Worm (Caenorhabditis elegans) whole organism, L3 larva: ENCODE results near the gene F43C9.1.
A peak's percentile ranks its signal among the peaks of the same experiment; 100 is the strongest.

Source experiments
- aly-2 ChIP-seq: fragments of 150-350 bp; optimal IDR thresholded peaks from 2 replicates; lab custom pipeline; 2014; ENCODE audit warnings: missing biosample characterization, missing genetic modification characterization
- ama-1 ChIP-seq: fragments of 150-350 bp; optimal IDR thresholded peaks from 2 replicates; lab custom pipeline; 2018
- ceh-16 ChIP-seq: sonication (generic microtip); optimal IDR thresholded peaks from 2 replicates; lab custom pipeline; 2017; ENCODE audit warnings: missing biosample characterization, missing genetic modification characterization
- ceh-82 ChIP-seq: fragments of 150-350 bp; optimal IDR thresholded peaks from 2 replicates; lab custom pipeline; 2014; ENCODE audit warnings: missing biosample characterization, missing genetic modification characterization
- daf-12 ChIP-seq: fragments of 150-350 bp; optimal IDR thresholded peaks from 2 replicates; lab custom pipeline; 2014; ENCODE audit warnings: missing biosample characterization, missing genetic modification reagents, missing genetic modification characterization
- egl-27 ChIP-seq: sonication (generic microtip); optimal IDR thresholded peaks from 4 replicates; lab custom pipeline; 2017; ENCODE audit warnings: missing biosample characterization, missing genetic modification reagents, missing genetic modification characterization
- elt-1 ChIP-seq: fragments of 150-350 bp; optimal IDR thresholded peaks from 2 replicates; lab custom pipeline; 2014; ENCODE audit warnings: missing biosample characterization, missing genetic modification characterization
- elt-2 ChIP-seq: sonication (generic microtip); optimal IDR thresholded peaks from 2 replicates; lab custom pipeline; 2016; ENCODE audit warnings: missing genetic modification reagents, mild to moderate bottlenecking, missing genetic modification characterization, missing compliant biosample characterization
- elt-3 ChIP-seq, 3 experiments: fragments of 150-350 bp in 1 of 3; sonication (generic microtip) in 2 of 3; optimal IDR thresholded peaks; 2 replicates in 2 of 3; 4 replicates in 1 of 3; lab custom pipeline; 2014 to 2017; ENCODE audit warnings: missing biosample characterization in 3 of 3, missing genetic modification characterization in 3 of 3
- eor-1 ChIP-seq, 2 experiments: fragments of 150-350 bp; optimal IDR thresholded peaks; 2 replicates each; lab custom pipeline; 2014 to 2018; ENCODE audit warnings: missing biosample characterization in 2 of 2, missing genetic modification characterization in 2 of 2
- fkh-2 ChIP-seq: fragments of 150-350 bp; optimal IDR thresholded peaks from 2 replicates; lab custom pipeline; 2014; ENCODE audit warnings: missing biosample characterization, missing genetic modification reagents, missing genetic modification characterization
- fos-1 ChIP-seq: fragments of 150-350 bp; optimal IDR thresholded peaks from 2 replicates; lab custom pipeline; 2014; ENCODE audit warnings: missing biosample characterization, missing genetic modification characterization
- hmg-11 ChIP-seq: sonication (generic microtip); optimal IDR thresholded peaks from 2 replicates; lab custom pipeline; 2016; ENCODE audit warnings: missing genetic modification characterization, missing compliant biosample characterization
- jun-1 ChIP-seq: fragments of 150-350 bp; optimal IDR thresholded peaks from 2 replicates; lab custom pipeline; 2014; ENCODE audit warnings: missing biosample characterization, missing genetic modification reagents, missing genetic modification characterization
- lin-15B ChIP-seq: fragments of 150-350 bp; optimal IDR thresholded peaks from 2 replicates; lab custom pipeline; 2014; ENCODE audit warnings: missing biosample characterization, missing genetic modification characterization
- lin-39 ChIP-seq: fragments of 150-350 bp; optimal IDR thresholded peaks from 2 replicates; lab custom pipeline; 2018; ENCODE audit warnings: missing biosample characterization, missing genetic modification reagents, missing genetic modification characterization
- lsy-12 ChIP-seq: sonication (generic microtip); optimal IDR thresholded peaks from 2 replicates; lab custom pipeline; 2016; ENCODE audit warnings: mild to moderate bottlenecking, missing genetic modification characterization, missing compliant biosample characterization
- mdl-1 ChIP-seq: fragments of 150-350 bp; optimal IDR thresholded peaks from 2 replicates; lab custom pipeline; 2014; ENCODE audit warnings: missing biosample characterization, missing genetic modification characterization
- nfya-1 ChIP-seq: sonication (generic microtip); optimal IDR thresholded peaks from 2 replicates; lab custom pipeline; 2017; ENCODE audit warnings: missing genetic modification characterization, mild to moderate bottlenecking, missing compliant biosample characterization, antibody characterized with exemption, moderate library complexity; ENCODE audit not compliant: insufficient read depth
- nhr-11 ChIP-seq: fragments of 150-350 bp; optimal IDR thresholded peaks from 2 replicates; lab custom pipeline; 2014; ENCODE audit warnings: missing biosample characterization, missing genetic modification characterization
- nhr-23 ChIP-seq: fragments of 150-350 bp; optimal IDR thresholded peaks from 2 replicates; lab custom pipeline; 2014; ENCODE audit warnings: missing biosample characterization, missing genetic modification reagents, missing genetic modification characterization
- nhr-25 ChIP-seq: sonication (generic microtip); optimal IDR thresholded peaks from 2 replicates; lab custom pipeline; 2017; ENCODE audit warnings: missing biosample characterization, missing genetic modification characterization
- nhr-43 ChIP-seq: sonication (generic microtip); optimal IDR thresholded peaks from 2 replicates; lab custom pipeline; 2016; ENCODE audit warnings: mild to moderate bottlenecking, missing genetic modification characterization, missing compliant biosample characterization; ENCODE audit not compliant: poor library complexity, severe bottlenecking
- nhr-76 ChIP-seq: fragments of 150-350 bp; sonication (generic microtip); optimal IDR thresholded peaks from 5 replicates; lab custom pipeline; 2014; ENCODE audit warnings: missing biosample characterization, missing genetic modification characterization
- pha-4 ChIP-seq: fragments of 150-350 bp; optimal IDR thresholded peaks from 2 replicates; lab custom pipeline; 2014; ENCODE audit warnings: missing biosample characterization, missing genetic modification reagents, missing genetic modification characterization
- pqm-1 ChIP-seq: fragments of 150-350 bp; optimal IDR thresholded peaks from 2 replicates; lab custom pipeline; 2017; ENCODE audit warnings: missing biosample characterization, missing genetic modification characterization, inconsistent platforms
- sea-2 ChIP-seq: fragments of 150-350 bp; sonication (generic microtip); optimal IDR thresholded peaks from 4 replicates; lab custom pipeline; 2014; ENCODE audit warnings: missing biosample characterization, missing genetic modification reagents, missing genetic modification characterization
- skn-1 ChIP-seq: fragments of 150-350 bp; optimal IDR thresholded peaks from 2 replicates; lab custom pipeline; 2014; ENCODE audit warnings: missing biosample characterization, missing genetic modification characterization
- unc-39 ChIP-seq: sonication (generic microtip); optimal IDR thresholded peaks from 4 replicates; lab custom pipeline; 2017; ENCODE audit warnings: missing biosample characterization, missing genetic modification characterization
- unc-62 ChIP-seq: fragments of 150-350 bp; sonication (generic microtip); optimal IDR thresholded peaks from 4 replicates; lab custom pipeline; 2014; ENCODE audit warnings: missing biosample characterization, missing genetic modification reagents, missing genetic modification characterization
- ztf-11 ChIP-seq: fragments of 150-350 bp; optimal IDR thresholded peaks from 2 replicates; lab custom pipeline; 2014; ENCODE audit warnings: missing biosample characterization, missing genetic modification characterization
- ztf-4 ChIP-seq: fragments of 150-350 bp; optimal IDR thresholded peaks from 2 replicates; lab custom pipeline; 2014; ENCODE audit warnings: missing biosample characterization, missing genetic modification characterization

The F43C9.1 gene

ce11 chrX:4790614-4791013 is 2.5 kb upstream of the F43C9.1 start:
- no peak for TF ChIP-seq lsy-12 (tag; lab: Kevin White, UChicago)
- TF ChIP-seq hmg-11: no peak
- TF ChIP-seq ztf-4: no peak
- TF ChIP-seq nhr-76: no peak
- no peak for TF ChIP-seq unc-62 (GFP tag; lab: Kevin White, UChicago)
- TF ChIP-seq unc-39: no peak
- TF ChIP-seq fkh-2 (tag; lab: Kevin White, UChicago): no peak
- TF ChIP-seq nhr-23 (tag; lab: Kevin White, UChicago): no peak
- no peak for TF ChIP-seq skn-1 (tag; lab: Kevin White, UChicago)
- no peak for TF ChIP-seq nhr-11 (tag; lab: Kevin White, UChicago)
- TF ChIP-seq elt-3 (tag; optimal IDR thresholded peaks at IDR 0.05; lab: Kevin White, UChicago): no peak
- TF ChIP-seq jun-1: no peak
- TF ChIP-seq lin-15B (tag; lab: Kevin White, UChicago): no peak
- TF ChIP-seq daf-12 (tag; lab: Kevin White, UChicago): no peak
- TF ChIP-seq sea-2 (GFP tag; lab: Kevin White, UChicago): no peak
- no peak for TF ChIP-seq fos-1
- no peak for TF ChIP-seq eor-1 (tag; optimal IDR thresholded peaks at IDR 0.05; lab: Kevin White, UChicago)
- TF ChIP-seq aly-2 (tag; lab: Kevin White, UChicago): no peak

ce11 chrX:4794062-4794461 is 983 bp downstream of the F43C9.1 start:
- TF ChIP-seq jun-1 (peak; percentile 85), ama-1 (no peak), pha-4 (peak; percentile 62), elt-2 (peak; percentile 99), pqm-1 (tag; lab: Kevin White, UChicago) (peak; percentile 98), hmg-11 (no peak)

- TF ChIP-seq ztf-4: no peak
- peak; percentile 18 for TF ChIP-seq lsy-12 (tag; lab: Kevin White, UChicago)
- TF ChIP-seq elt-2: peak; percentile 98
- TF ChIP-seq jun-1: peak; percentile 79
- no peak for TF ChIP-seq aly-2 (tag; lab: Kevin White, UChicago)
- TF ChIP-seq nhr-25 (tag; lab: Kevin White, UChicago): peak; percentile 26
- no peak for TF ChIP-seq ceh-16 (tag; lab: Kevin White, UChicago)
- TF ChIP-seq mdl-1 (tag; lab: Kevin White, UChicago): no peak
- TF ChIP-seq nhr-43 (tag; lab: Kevin White, UChicago): peak; percentile 66
- peak; percentile 3 for TF ChIP-seq nfya-1 (tag; lab: Kevin White, UChicago)
- TF ChIP-seq pha-4: peak; percentile 72
- no peak for TF ChIP-seq daf-12 (tag; lab: Kevin White, UChicago)
- peak; percentile 95 for TF ChIP-seq pqm-1 (tag; lab: Kevin White, UChicago)
- TF ChIP-seq elt-1 (tag; lab: Kevin White, UChicago): no peak
- TF ChIP-seq nhr-76: no peak
- TF ChIP-seq ceh-82 (tag; lab: Kevin White, UChicago): no peak
Observed at ce11 chrX:4795329-4795728, 2.2 kb downstream of the F43C9.1 start.

ce11 chrX:4800078-4800621 is 7.1 kb downstream of the F43C9.1 start, which contains the start of gene mig-13:
mig-13 (minus strand) TSS chrX:4800128.
- TF ChIP-seq lin-39 (tag; lab: Kevin White, UChicago): peak; percentile 61
- no peak for TF ChIP-seq egl-27
- TF ChIP-seq, all 47 proteins: peak for 1

ce11 chrX:4800892-4801291 is 7.8 kb downstream of the F43C9.1 start:
- TF ChIP-seq nfya-1 (tag; lab: Kevin White, UChicago) (no peak), elt-2 (peak; percentile 26)

ce11 chrX:4802255-4802654 is 9.2 kb downstream of the F43C9.1 start:
- no peak for TF ChIP-seq ztf-11 (tag; lab: Kevin White, UChicago)
- TF ChIP-seq unc-62 (GFP tag; lab: Kevin White, UChicago): peak; percentile 56
- TF ChIP-seq lin-39 (tag; lab: Kevin White, UChicago): peak; percentile 95
